Worm (Caenorhabditis elegans) whole organism, L4 larva: ENCODE measurements around the gene btb-2.
A peak's percentile ranks its signal among the peaks of the same experiment; 100 is the strongest.

Experiments
- F26F4.8 ChIP-seq: fragments of 200-800 bp; sonication (Bioruptor generic); conservative IDR thresholded peaks from 2 replicates; pipeline ENCODE4 v1.3.6; 2022; ENCODE audit warnings: missing genetic modification characterization, missing compliant biosample characterization
- F37D6.2 ChIP-seq: sonication (generic microtip); optimal IDR thresholded peaks from 2 replicates; lab custom pipeline; 2016; ENCODE audit warnings: mild to moderate bottlenecking, missing genetic modification characterization, missing compliant biosample characterization
- R02D3.7 ChIP-seq: fragments of 150-350 bp; sonication (generic microtip); optimal IDR thresholded peaks from 3 replicates; lab custom pipeline; 2014; ENCODE audit warnings: missing biosample characterization, missing genetic modification characterization
- T20F7.1 ChIP-seq: fragments of 200-800 bp; sonication (Bioruptor generic); optimal IDR thresholded peaks from 2 replicates; lab custom pipeline; 2018; ENCODE audit warnings: mild to moderate bottlenecking, missing genetic modification characterization, missing compliant biosample characterization
- T26A8.4 ChIP-seq: fragments of 200-800 bp; sonication (Bioruptor generic); IDR thresholded peaks from 2 replicates; pipeline ENCODE4 v1.3.6; 2022; ENCODE audit warnings: missing genetic modification characterization, missing compliant biosample characterization
- Y5F2A.4 ChIP-seq: fragments of 200-800 bp; sonication (Bioruptor generic); optimal IDR thresholded peaks from 2 replicates; lab custom pipeline; 2018; ENCODE audit warnings: mild to moderate bottlenecking, missing genetic modification characterization, missing compliant biosample characterization
- ZK337.2 ChIP-seq: fragments of 200-800 bp; sonication (Bioruptor generic); IDR thresholded peaks from 2 replicates; pipeline ENCODE4 v1.3.6; 2022; ENCODE audit warnings: missing genetic modification reagents, missing genetic modification characterization, missing compliant biosample characterization
- aha-1 ChIP-seq: fragments of 150-350 bp; peaks from one replicate; lab custom pipeline; 2014; ENCODE audit warnings: missing biosample characterization, missing genetic modification characterization
- ama-1 ChIP-seq: fragments of 150-350 bp; optimal IDR thresholded peaks from 2 replicates; lab custom pipeline; 2014; ENCODE audit warnings: inconsistent platforms, mixed read lengths
- arid-1 ChIP-seq: fragments of 200-800 bp; sonication (Bioruptor generic); conservative IDR thresholded peaks from 2 replicates; pipeline ENCODE4 v1.3.6; 2022; ENCODE audit warnings: missing genetic modification reagents, missing genetic modification characterization, missing compliant biosample characterization
- ceh-20 ChIP-seq: fragments of 200-800 bp; sonication (Bioruptor generic); IDR thresholded peaks from 2 replicates; pipeline ENCODE4 v1.3.6; 2022; ENCODE audit warnings: missing genetic modification reagents, missing genetic modification characterization, missing compliant biosample characterization
- ceh-28 ChIP-seq: fragments of 150-350 bp; optimal IDR thresholded peaks from 2 replicates; lab custom pipeline; 2014; ENCODE audit warnings: missing biosample characterization, missing genetic modification reagents, missing genetic modification characterization
- ceh-62 ChIP-seq: sonication (generic microtip); optimal IDR thresholded peaks from 2 replicates; lab custom pipeline; 2017; ENCODE audit warnings: missing biosample characterization, missing genetic modification characterization
- ces-1 ChIP-seq: fragments of 150-350 bp; sonication (generic microtip); optimal IDR thresholded peaks from 4 replicates; lab custom pipeline; 2014; ENCODE audit warnings: missing biosample characterization, missing genetic modification reagents, missing genetic modification characterization
- cey-2 ChIP-seq: sonication (generic microtip); optimal IDR thresholded peaks from 3 replicates; lab custom pipeline; 2017; ENCODE audit warnings: missing genetic modification characterization, mild to moderate bottlenecking, missing compliant biosample characterization, antibody characterized with exemption, borderline replicate concordance; ENCODE audit not compliant: insufficient read depth
- ctbp-1 ChIP-seq: fragments of 200-800 bp; sonication (Bioruptor generic); IDR thresholded peaks from 2 replicates; pipeline ENCODE4 v1.3.6; 2022; ENCODE audit warnings: missing genetic modification reagents, missing genetic modification characterization, missing compliant biosample characterization
- daf-19 ChIP-seq: fragments of 200-800 bp; sonication (Bioruptor generic); conservative IDR thresholded peaks from 2 replicates; pipeline ENCODE4 v1.3.6; 2022; ENCODE audit warnings: missing genetic modification characterization, missing compliant biosample characterization
- dmd-6 ChIP-seq: fragments of 200-800 bp; sonication (Bioruptor generic); IDR thresholded peaks from 2 replicates; pipeline ENCODE4 v1.3.6; 2022; ENCODE audit warnings: missing genetic modification reagents, missing genetic modification characterization, missing compliant biosample characterization
- dmd-9 ChIP-seq: fragments of 200-800 bp; sonication (Bioruptor generic); IDR thresholded peaks from 2 replicates; pipeline ENCODE4 v1.3.6; 2022; ENCODE audit warnings: missing genetic modification reagents, missing genetic modification characterization, missing compliant biosample characterization
- egl-27 ChIP-seq: sonication (generic microtip); optimal IDR thresholded peaks from 3 replicates; lab custom pipeline; 2017; ENCODE audit warnings: missing biosample characterization, missing genetic modification reagents, missing genetic modification characterization
- gei-8 ChIP-seq: fragments of 200-800 bp; sonication (Bioruptor generic); optimal IDR thresholded peaks from 2 replicates; lab custom pipeline; 2018; ENCODE audit warnings: mild to moderate bottlenecking, missing genetic modification characterization, missing compliant biosample characterization
- hif-1 ChIP-seq, 2 experiments: sonication (generic microtip); optimal IDR thresholded peaks; 2 replicates each; lab custom pipeline; 2016 to 2017; ENCODE audit warnings: missing compliant biosample characterization in 2 of 2, missing genetic modification characterization in 2 of 2, missing genetic modification reagents in 2 of 2, missing genotype in 2 of 2, mild to moderate bottlenecking in 1 of 2
- jun-1 ChIP-seq: fragments of 150-350 bp; optimal IDR thresholded peaks from 2 replicates; lab custom pipeline; 2014; ENCODE audit warnings: missing biosample characterization, missing genetic modification reagents, missing genetic modification characterization
- lim-7 ChIP-seq: fragments of 200-800 bp; sonication (Bioruptor generic); IDR thresholded peaks from 2 replicates; pipeline ENCODE4 v1.3.6; 2022; ENCODE audit warnings: missing genetic modification characterization, missing compliant biosample characterization
- lin-15B ChIP-seq: fragments of 150-350 bp; sonication (generic microtip); optimal IDR thresholded peaks from 3 replicates; lab custom pipeline; 2014; ENCODE audit warnings: missing biosample characterization, missing genetic modification characterization
- lin-29 ChIP-seq: fragments of 200-800 bp; sonication (Bioruptor generic); IDR thresholded peaks from 2 replicates; pipeline ENCODE4 v1.3.6; 2022; ENCODE audit warnings: missing genetic modification reagents, missing genetic modification characterization, missing compliant biosample characterization
- lin-39 ChIP-seq: fragments of 150-350 bp; optimal IDR thresholded peaks from 2 replicates; lab custom pipeline; 2014; ENCODE audit warnings: missing biosample characterization, missing genetic modification reagents, missing genetic modification characterization
- lir-3 ChIP-seq: sonication (generic microtip); optimal IDR thresholded peaks from 2 replicates; lab custom pipeline; 2016; ENCODE audit warnings: mild to moderate bottlenecking, missing genetic modification characterization, missing compliant biosample characterization
- mdl-1 ChIP-seq, 2 experiments: fragments of 150-350 bp in 1 of 2; sonication (generic microtip) in 1 of 2; optimal IDR thresholded peaks; 2 replicates each; lab custom pipeline; 2014 to 2017; ENCODE audit warnings: missing biosample characterization in 2 of 2, missing genetic modification characterization in 2 of 2
- mes-2 ChIP-seq: sonication (generic microtip); optimal IDR thresholded peaks from 2 replicates; lab custom pipeline; 2016; ENCODE audit warnings: missing genotype, mild to moderate bottlenecking, missing genetic modification characterization, missing compliant biosample characterization; ENCODE audit not compliant: poor library complexity, severe bottlenecking
- nhr-10 ChIP-seq: fragments of 150-350 bp; optimal IDR thresholded peaks from 2 replicates; lab custom pipeline; 2014; ENCODE audit warnings: missing biosample characterization, missing genetic modification characterization
- nhr-102 ChIP-seq: sonication (generic microtip); optimal IDR thresholded peaks from 2 replicates; lab custom pipeline; 2016; ENCODE audit warnings: mild to moderate bottlenecking, missing genetic modification characterization, moderate library complexity, missing compliant biosample characterization
- nhr-237 ChIP-seq: sonication (generic microtip); optimal IDR thresholded peaks from 2 replicates; lab custom pipeline; 2017; ENCODE audit warnings: missing biosample characterization, missing genetic modification characterization
- nhr-28 ChIP-seq: fragments of 150-350 bp; optimal IDR thresholded peaks from 2 replicates; lab custom pipeline; 2014; ENCODE audit warnings: missing biosample characterization, missing genetic modification characterization
- nhr-6 ChIP-seq: fragments of 150-350 bp; optimal IDR thresholded peaks from 2 replicates; lab custom pipeline; 2014; ENCODE audit warnings: missing biosample characterization, missing genetic modification characterization
- nhr-76 ChIP-seq: fragments of 150-350 bp; optimal IDR thresholded peaks from 2 replicates; lab custom pipeline; 2014; ENCODE audit warnings: missing biosample characterization, missing genetic modification characterization
- nhr-77 ChIP-seq: fragments of 150-350 bp; optimal IDR thresholded peaks from 2 replicates; lab custom pipeline; 2014; ENCODE audit warnings: missing biosample characterization, missing genetic modification characterization
- rbr-2 ChIP-seq: sonication (generic microtip); optimal IDR thresholded peaks from 2 replicates; lab custom pipeline; 2016; ENCODE audit warnings: missing genotype, missing genetic modification characterization, missing compliant biosample characterization
- saeg-2 ChIP-seq: fragments of 200-800 bp; sonication (Bioruptor generic); IDR thresholded peaks from 2 replicates; pipeline ENCODE4 v1.3.6; 2022; ENCODE audit warnings: missing genetic modification reagents, missing genetic modification characterization, missing compliant biosample characterization
- set-16 ChIP-seq: fragments of 200-800 bp; sonication (Bioruptor generic); IDR thresholded peaks from 2 replicates; pipeline ENCODE4 v1.3.6; 2022; ENCODE audit warnings: missing genetic modification reagents, missing genetic modification characterization, missing compliant biosample characterization
- skn-1 ChIP-seq: fragments of 150-350 bp; optimal IDR thresholded peaks from 2 replicates; lab custom pipeline; 2014; ENCODE audit warnings: missing biosample characterization, missing genetic modification characterization
- tag-97 ChIP-seq: fragments of 200-800 bp; sonication (Bioruptor generic); IDR thresholded peaks from 2 replicates; pipeline ENCODE4 v1.3.6; 2022; ENCODE audit warnings: missing genetic modification characterization, missing compliant biosample characterization
- unc-130 ChIP-seq: sonication (generic microtip); optimal IDR thresholded peaks from 2 replicates; lab custom pipeline; 2016; ENCODE audit warnings: missing genetic modification reagents, missing genetic modification characterization, missing compliant biosample characterization
- unc-62 ChIP-seq, 3 experiments: fragments of 150-350 bp in 1 of 3; sonication (generic microtip); optimal IDR thresholded peaks in 2 of 3; peaks in 1 of 3; 1 replicate in 1 of 3; 2 replicates in 2 of 3; lab custom pipeline; 2014 to 2017; ENCODE audit warnings: missing biosample characterization in 3 of 3, missing genetic modification characterization in 3 of 3, missing genetic modification reagents in 3 of 3, missing genotype in 1 of 3
- zfp-2 ChIP-seq: sonication (generic microtip); optimal IDR thresholded peaks from 2 replicates; lab custom pipeline; 2016; ENCODE audit warnings: mild to moderate bottlenecking, missing genetic modification characterization, missing compliant biosample characterization
- zfp-3 ChIP-seq: fragments of 200-800 bp; sonication (Bioruptor generic); conservative IDR thresholded peaks from 2 replicates; pipeline ENCODE4 v1.3.6; 2022; ENCODE audit warnings: missing genetic modification reagents, missing genetic modification characterization, missing compliant biosample characterization
- ztf-11 ChIP-seq: fragments of 150-350 bp; optimal IDR thresholded peaks from 2 replicates; lab custom pipeline; 2014; ENCODE audit warnings: missing biosample characterization, missing genetic modification characterization

Gene btb-2

ce11 chrII:6401649-6402048 is at the start of gene btb-2:
Gene btb-2, plus strand, starts transcription at chrII:6401949.
- TF ChIP-seq jun-1 (tag; lab: Kevin White, UChicago) (no peak), ztf-11 (tag; lab: Kevin White, UChicago) (no peak), daf-19 (GFP tag; lab: Robert Waterston, UW) (no peak), nhr-76 (no peak), aha-1 (tag; lab: Kevin White, UChicago) (no peak), T26A8.4 (GFP tag; lab: Robert Waterston, UW) (no peak), zfp-2 (no peak), nhr-102 (tag; lab: Kevin White, UChicago) (no peak), arid-1 (GFP tag; lab: Robert Waterston, UW) (no peak), gei-8 (GFP tag; lab: Kevin White, UChicago) (no peak), ZK337.2 (GFP tag; lab: Robert Waterston, UW) (no peak)

ce11 chrII:6355396-6356346 is 46.1 kb upstream of the btb-2 start, which contains the start of gene C32D5.11:
Gene C32D5.11, minus strand, starts transcription at chrII:6355446.
- TF ChIP-seq skn-1 (no peak), nhr-6 (tag; lab: Kevin White, UChicago) (no peak), nhr-237 (tag; lab: Kevin White, UChicago) (no peak), F37D6.2 (tag; lab: Kevin White, UChicago) (peak; percentile 0), ctbp-1 (GFP tag; lab: Robert Waterston, UW) (no peak), ceh-20 (GFP tag; lab: Robert Waterston, UW) (no peak), set-16 (GFP tag; lab: Robert Waterston, UW) (no peak), rbr-2 (tag; lab: Kevin White, UChicago) (peak; percentile 69), gei-8 (GFP tag; lab: Kevin White, UChicago) (no peak), hif-1 (tag; optimal IDR thresholded peaks at IDR 0.05; lab: Kevin White, UChicago) (peak in 1 of 2 experiments; percentile 43), dmd-9 (GFP tag; lab: Robert Waterston, UW) (no peak), lin-15B (tag; lab: Kevin White, UChicago) (no peak), tag-97 (GFP tag; lab: Robert Waterston, UW) (no peak), nhr-10 (tag; lab: Kevin White, UChicago) (no peak), saeg-2 (no peak), unc-62 (GFP tag; optimal IDR thresholded peaks at IDR 0.05 in 1 of 2; lab: Kevin White, UChicago) (no peak), unc-62 (tag; optimal IDR thresholded peaks at IDR 0.05; lab: Kevin White, UChicago) (no peak), T20F7.1 (GFP tag; lab: Kevin White, UChicago) (peak; percentile 44), mes-2 (peak; percentile 88), nhr-28 (tag; lab: Kevin White, UChicago) (peak; percentile 70), lim-7 (GFP tag; lab: Robert Waterston, UW) (no peak), F26F4.8 (GFP tag; lab: Robert Waterston, UW) (no peak), zfp-3 (GFP tag; lab: Robert Waterston, UW) (no peak), egl-27 (no peak), unc-130 (GFP tag; lab: Kevin White, UChicago) (peak; percentile 40), lin-29 (GFP tag; lab: Robert Waterston, UW) (no peak), nhr-76 (no peak), cey-2 (tag; lab: Kevin White, UChicago) (no peak), mdl-1 (tag; optimal IDR thresholded peaks at IDR 0.05; lab: Kevin White, UChicago) (peak in 1 of 2 experiments; percentile 46), R02D3.7 (tag; lab: Kevin White, UChicago) (no peak), dmd-6 (peak; percentile 55), ceh-62 (tag; lab: Kevin White, UChicago) (no peak), ama-1 (lab: Kevin White, UChicago) (no peak), lir-3 (no peak), lin-39 (tag; lab: Kevin White, UChicago) (no peak), jun-1 (tag; lab: Kevin White, UChicago) (no peak), nhr-77 (tag; lab: Kevin White, UChicago) (peak; percentile 30), ces-1 (GFP tag; lab: Kevin White, UChicago) (no peak), ceh-28 (peak; percentile 34), Y5F2A.4 (no peak)
